Fruit fly (Drosophila melanogaster): ENCODE data around the gene Rubicon.
A peak's percentile ranks its signal among the peaks of the same experiment; 100 is the strongest.

The Rubicon gene

dm6 chrX:8720213-8720612, 43.4 kb downstream of the Rubicon start, which contains the start of gene CG1789 (continued):
- TF ChIP-seq CG32532 (GFP tag; IDR thresholded peaks at IDR 0.05) (peak; percentile 56), disco-r (GFP tag; optimal IDR thresholded peaks at IDR 0.05) (no peak), CG9727 (GFP tag; optimal IDR thresholded peaks at IDR 0.05) (no peak), HmgZ (tag; optimal IDR thresholded peaks at IDR 0.05) (peak; percentile 50), bigmax (GFP tag; optimal IDR thresholded peaks at IDR 0.05) (no peak), NC2β (GFP tag; optimal IDR thresholded peaks at IDR 0.05) (peak; percentile 20), Neu2 (GFP tag; optimal IDR thresholded peaks at IDR 0.05; ENCODE audit: borderline replicate concordance) (no peak), NFAT (GFP tag; IDR thresholded peaks at IDR 0.05) (no peak), dmrt11E (tag; optimal IDR thresholded peaks at IDR 0.05) (peak; percentile 6), CG13894 (tag; optimal IDR thresholded peaks at IDR 0.05) (peak; percentile 37), CG11093 (GFP tag; IDR thresholded peaks at IDR 0.05) (no peak), CG10979 (tag; optimal IDR thresholded peaks at IDR 0.05) (no peak), CG3838 (GFP tag; optimal IDR thresholded peaks at IDR 0.05) (no peak), HLH3B (GFP tag; IDR thresholded peaks at IDR 0.05) (no peak), tll (GFP tag; optimal IDR thresholded peaks at IDR 0.05) (peak in 1 of 2 experiments; percentile 11), BEAF-32 (GFP tag; optimal IDR thresholded peaks at IDR 0.05) (peak; percentile 90), sim (GFP tag; IDR thresholded peaks at IDR 0.05) (no peak), CG10543 (GFP tag; optimal IDR thresholded peaks at IDR 0.05) (peak; percentile 9), nau (GFP tag; optimal IDR thresholded peaks at IDR 0.05) (no peak), dmrt99B (tag; optimal IDR thresholded peaks at IDR 0.05) (no peak), CG4360 (GFP tag; IDR thresholded peaks at IDR 0.05) (no peak), run (tag; optimal IDR thresholded peaks at IDR 0.05) (no peak), gsb-n (tag; optimal IDR thresholded peaks at IDR 0.05) (no peak), croc (GFP tag; conservative IDR thresholded peaks at IDR 0.05) (no peak), vvl (GFP tag; IDR thresholded peaks at IDR 0.05) (no peak), cas (GFP tag; IDR thresholded peaks at IDR 0.05) (no peak), CG2120 (GFP tag; optimal IDR thresholded peaks at IDR 0.05) (peak; percentile 49), Nf-YC (tag; optimal IDR thresholded peaks at IDR 0.05) (peak; percentile 28), jumu (GFP tag; optimal IDR thresholded peaks at IDR 0.05) (peak; percentile 26), CG6254 (GFP tag; optimal IDR thresholded peaks at IDR 0.05) (no peak), CG3726 (GFP tag; IDR thresholded peaks at IDR 0.05) (no peak), her (GFP tag; optimal IDR thresholded peaks at IDR 0.05) (peak; percentile 21), Oli (tag; optimal IDR thresholded peaks at IDR 0.05) (no peak), CG10209 (GFP tag; optimal IDR thresholded peaks at IDR 0.05) (no peak), CG10321 (GFP tag; IDR thresholded peaks at IDR 0.05) (no peak), Nf-YB (GFP tag; optimal IDR thresholded peaks at IDR 0.05) (no peak), kah (GFP tag; optimal IDR thresholded peaks at IDR 0.05) (no peak), lov (optimal IDR thresholded peaks at IDR 0.05) (no peak), lov (GFP tag; IDR thresholded peaks at IDR 0.05) (no peak), Blimp-1 (GFP tag; optimal IDR thresholded peaks at IDR 0.05) (no peak), CG14860 (GFP tag; IDR thresholded peaks at IDR 0.05; ENCODE audit: partially characterized antibody) (peak; percentile 89), Kr (GFP tag; optimal IDR thresholded peaks at IDR 0.05) (no peak), NC2α (GFP tag; optimal IDR thresholded peaks at IDR 0.05) (no peak), Dref (GFP tag; IDR thresholded peaks at IDR 0.05) (peak; percentile 64), Bteb2 (GFP tag; optimal IDR thresholded peaks at IDR 0.05) (no peak), hbn (GFP tag; IDR thresholded peaks at IDR 0.05; ENCODE audit: partially characterized antibody) (peak; percentile 92), CG18011 (GFP tag; optimal IDR thresholded peaks at IDR 0.05) (no peak), CG17802 (tag; optimal IDR thresholded peaks at IDR 0.05) (no peak), esg (GFP tag; conservative IDR thresholded peaks at IDR 0.05) (no peak), CG11247 (GFP tag; IDR thresholded peaks at IDR 0.05) (no peak), CG15011 (GFP tag; optimal IDR thresholded peaks at IDR 0.05) (no peak)
